Worm (Caenorhabditis elegans) whole organism, L2 larva: ENCODE measurements around the gene nhr-242.

Experiments used
- ceh-82 ChIP-seq: fragments of 150-350 bp; optimal IDR thresholded peaks from 2 replicates; lab custom pipeline; 2014; ENCODE audit warnings: missing biosample characterization, missing genetic modification characterization
- egl-27 ChIP-seq: sonication (generic microtip); optimal IDR thresholded peaks from 3 replicates; lab custom pipeline; 2017; ENCODE audit warnings: missing biosample characterization, missing genetic modification reagents, missing genetic modification characterization
- fos-1 ChIP-seq: fragments of 150-350 bp; optimal IDR thresholded peaks from 2 replicates; lab custom pipeline; 2014; ENCODE audit warnings: missing biosample characterization, missing genetic modification characterization
- nhr-12 ChIP-seq: fragments of 150-350 bp; optimal IDR thresholded peaks from 2 replicates; lab custom pipeline; 2014; ENCODE audit warnings: missing biosample characterization, missing genetic modification characterization
- skn-1 ChIP-seq: sonication (generic microtip); optimal IDR thresholded peaks from 2 replicates; lab custom pipeline; 2017; ENCODE audit warnings: missing biosample characterization, missing genetic modification characterization
- snpc-4 ChIP-seq: fragments of 150-350 bp; optimal IDR thresholded peaks from 2 replicates; lab custom pipeline; 2014; ENCODE audit warnings: missing biosample characterization, missing genetic modification characterization
- zag-1 ChIP-seq: fragments of 150-350 bp; optimal IDR thresholded peaks from 2 replicates; lab custom pipeline; 2014; ENCODE audit warnings: missing biosample characterization, missing genetic modification characterization

DNA sequence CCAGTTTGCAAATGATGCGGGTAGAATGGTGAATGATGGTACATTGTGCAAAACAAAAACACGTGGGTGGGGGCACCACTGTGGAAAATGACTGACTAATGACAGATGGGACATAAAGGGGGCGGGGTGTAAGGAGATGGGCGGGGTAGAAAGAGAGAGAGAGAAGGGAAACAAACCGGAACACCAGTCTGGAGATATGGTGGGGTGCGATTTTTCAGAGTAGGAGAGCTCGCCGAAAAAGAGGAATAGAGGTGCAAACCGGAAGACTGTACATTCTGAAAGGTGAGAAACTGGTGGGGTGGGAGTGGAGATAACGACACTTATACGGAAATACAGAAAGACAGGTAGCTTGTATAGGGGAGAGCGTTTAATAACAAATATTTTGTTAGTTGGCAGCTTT, 46.8 kb upstream of the nhr-242 start, which contains the start of gene ngn-1:
- TF ChIP-seq fos-1 (no peak), nhr-12 (tag; lab: Kevin White, UChicago) (no peak), snpc-4 (tag; lab: Kevin White, UChicago) (no peak), egl-27 (tag; lab: Kevin White, UChicago) (no peak), ceh-82 (no peak), zag-1 (tag; lab: Kevin White, UChicago) (no peak), skn-1 (no peak)
